Fruit fly (Drosophila melanogaster) whole organism, pupa: Measurements from ENCODE around the gene VhaAC39-1.

Source experiments
- CG10348 ChIP-seq: fragments of 200-800 bp; sonication (Bioruptor generic); IDR thresholded peaks from 2 replicates; pipeline ENCODE4 v1.3.6; 2022; ENCODE audit warnings: missing biosample characterization, missing genetic modification characterization
- CG13204 ChIP-seq: fragments of 200-800 bp; sonication (Bioruptor generic); optimal IDR thresholded peaks from 2 replicates; lab custom pipeline; 2018; ENCODE audit warnings: missing biosample characterization, mild to moderate bottlenecking, missing genetic modification characterization, moderate library complexity
- CG17806 ChIP-seq: fragments of 200-800 bp; sonication (Bioruptor generic); optimal IDR thresholded peaks from 2 replicates; lab custom pipeline; 2018; ENCODE audit warnings: missing biosample characterization, mild to moderate bottlenecking, missing genetic modification characterization, moderate library complexity
- CG34367 ChIP-seq: fragments of 200-800 bp; sonication (Bioruptor generic); optimal IDR thresholded peaks from 2 replicates; lab custom pipeline; 2018; ENCODE audit warnings: missing biosample characterization, mild to moderate bottlenecking, missing genetic modification characterization
- CG9948 ChIP-seq: fragments of 200-800 bp; sonication (Bioruptor generic); optimal IDR thresholded peaks from 2 replicates; lab custom pipeline; 2018; ENCODE audit warnings: missing biosample characterization, mild to moderate bottlenecking, missing genetic modification characterization, moderate library complexity
- D1 ChIP-seq: fragments of 200-800 bp; sonication (Bioruptor generic); optimal IDR thresholded peaks from 2 replicates; lab custom pipeline; 2018; ENCODE audit warnings: missing biosample characterization, mild to moderate bottlenecking, missing genetic modification characterization, moderate library complexity
- EcR ChIP-seq: fragments of 200-800 bp; sonication (Bioruptor generic); optimal IDR thresholded peaks from 3 replicates; lab custom pipeline; 2019; ENCODE audit warnings: missing biosample characterization, missing genetic modification characterization, mild to moderate bottlenecking, moderate library complexity, missing genetic modification reagents
- Ets98B ChIP-seq: fragments of 200-800 bp; sonication (Bioruptor generic); IDR thresholded peaks from 2 replicates; pipeline ENCODE4 v1.3.6; 2022; ENCODE audit warnings: missing biosample characterization, missing genetic modification characterization
- gl ChIP-seq: fragments of 200-800 bp; sonication (Bioruptor generic); optimal IDR thresholded peaks from 2 replicates; lab custom pipeline; 2018; ENCODE audit warnings: missing biosample characterization, mild to moderate bottlenecking, missing genetic modification characterization
- rn ChIP-seq: fragments of 200-800 bp; sonication (Bioruptor generic); IDR thresholded peaks from 2 replicates; pipeline ENCODE4 v1.3.6; 2022; ENCODE audit warnings: missing biosample characterization, missing genetic modification characterization

dm6 chrX:3833109-3833657 is 47.4 kb upstream of the VhaAC39-1 start:
- TF ChIP-seq CG9948 (tag; lab: Kevin White, UChicago) (no peak), rn (no peak), CG13204 (GFP tag; lab: Kevin White, UChicago) (no peak), CG17806 (tag; lab: Kevin White, UChicago) (no peak), Ets98B (GFP tag; lab: Robert Waterston, UW) (no peak), gl (tag; lab: Kevin White, UChicago) (no peak), EcR (GFP tag; lab: Kevin White, UChicago) (peak; percentile 70), CG34367 (no peak), CG10348 (GFP tag; lab: Robert Waterston, UW) (no peak), D1 (tag; lab: Kevin White, UChicago) (no peak)
